Worm (Caenorhabditis elegans) whole organism, L1 larva: ENCODE measurements around the gene alg-4.

Source experiments
- C16A3.4 ChIP-seq: fragments of 150-350 bp; optimal IDR thresholded peaks from 2 replicates; lab custom pipeline; 2014; ENCODE audit warnings: missing biosample characterization, missing genetic modification characterization
- F16B12.6 ChIP-seq: fragments of 150-350 bp; optimal IDR thresholded peaks from 2 replicates; lab custom pipeline; 2014; ENCODE audit warnings: missing biosample characterization, missing genetic modification characterization
- Y116A8C.19 ChIP-seq: sonication (generic microtip); optimal IDR thresholded peaks from 2 replicates; lab custom pipeline; 2016; ENCODE audit warnings: missing compliant biosample characterization, missing genetic modification characterization, borderline replicate concordance
- ama-1 ChIP-seq: fragments of 150-350 bp; optimal IDR thresholded peaks from 2 replicates; lab custom pipeline; 2014
- blmp-1 ChIP-seq: fragments of 150-350 bp; optimal IDR thresholded peaks from 2 replicates; lab custom pipeline; 2014; ENCODE audit warnings: missing biosample characterization, missing genetic modification characterization
- ceh-8 ChIP-seq: fragments of 200-800 bp; sonication (Bioruptor generic); optimal IDR thresholded peaks from 2 replicates; lab custom pipeline; 2018; ENCODE audit warnings: mild to moderate bottlenecking, missing genetic modification characterization, moderate library complexity, missing compliant biosample characterization
- ces-1 ChIP-seq: fragments of 150-350 bp; optimal IDR thresholded peaks from 2 replicates; lab custom pipeline; 2014; ENCODE audit warnings: missing biosample characterization, missing genetic modification reagents, missing genetic modification characterization
- efl-1 ChIP-seq, 4 experiments: fragments of 150-350 bp; optimal IDR thresholded peaks in 3 of 4; peaks in 1 of 4; 1 replicate in 1 of 4; 2 replicates in 3 of 4; lab custom pipeline; 2014; ENCODE audit warnings: missing biosample characterization in 2 of 4, missing genetic modification characterization in 2 of 4, missing genetic modification reagents in 2 of 4
- elt-3 ChIP-seq, 6 experiments: fragments of 150-350 bp in 1 of 6; sonication (generic microtip); optimal IDR thresholded peaks; 2 replicates each; lab custom pipeline; 2017 to 2018; ENCODE audit warnings: missing biosample characterization in 6 of 6, missing genetic modification characterization in 6 of 6, inconsistent platforms in 1 of 6
- ets-5 ChIP-seq: fragments of 200-800 bp; sonication (Bioruptor generic); IDR thresholded peaks from 2 replicates; pipeline ENCODE4 v1.3.6; 2022; ENCODE audit warnings: missing genetic modification characterization, missing compliant biosample characterization
- fkh-10 ChIP-seq: sonication (generic microtip); optimal IDR thresholded peaks from 2 replicates; lab custom pipeline; 2017; ENCODE audit warnings: missing biosample characterization, missing genetic modification reagents, missing genetic modification characterization
- fkh-8 ChIP-seq: sonication (generic microtip); optimal IDR thresholded peaks from 2 replicates; lab custom pipeline; 2016; ENCODE audit warnings: mild to moderate bottlenecking, missing genetic modification characterization, missing compliant biosample characterization
- fos-1 ChIP-seq: fragments of 150-350 bp; optimal IDR thresholded peaks from 2 replicates; lab custom pipeline; 2014; ENCODE audit warnings: missing biosample characterization, missing genetic modification characterization
- irx-1 ChIP-seq: sonication (generic microtip); optimal IDR thresholded peaks from 2 replicates; lab custom pipeline; 2016; ENCODE audit warnings: missing genetic modification characterization, missing compliant biosample characterization
- jun-1 ChIP-seq: fragments of 150-350 bp; optimal IDR thresholded peaks from 2 replicates; lab custom pipeline; 2014; ENCODE audit warnings: missing biosample characterization, missing genetic modification reagents, missing genetic modification characterization
- lin-13 ChIP-seq: fragments of 150-350 bp; optimal IDR thresholded peaks from 2 replicates; lab custom pipeline; 2014; ENCODE audit warnings: missing biosample characterization, missing genetic modification reagents, missing genetic modification characterization
- lin-14 ChIP-seq: fragments of 200-800 bp; sonication (Bioruptor generic); optimal IDR thresholded peaks from 2 replicates; lab custom pipeline; 2018; ENCODE audit warnings: mild to moderate bottlenecking, missing genetic modification characterization, moderate library complexity, missing compliant biosample characterization
- lin-15B ChIP-seq: fragments of 150-350 bp; sonication (generic microtip); optimal IDR thresholded peaks from 3 replicates; lab custom pipeline; 2014; ENCODE audit warnings: missing biosample characterization, missing genetic modification characterization
- lir-3 ChIP-seq: sonication (generic microtip); optimal IDR thresholded peaks from 2 replicates; lab custom pipeline; 2016; ENCODE audit warnings: mild to moderate bottlenecking, missing genetic modification characterization, moderate library complexity, missing compliant biosample characterization; ENCODE audit not compliant: poor library complexity
- lsy-2 ChIP-seq, 2 experiments: fragments of 150-350 bp; optimal IDR thresholded peaks; 2 replicates each; lab custom pipeline; 2014; ENCODE audit warnings: missing biosample characterization in 2 of 2, missing genetic modification characterization in 2 of 2
- mab-9 ChIP-seq: fragments of 200-800 bp; sonication (Bioruptor generic); IDR thresholded peaks from 2 replicates; pipeline ENCODE4 v1.3.6; 2022; ENCODE audit warnings: missing genetic modification reagents, missing genetic modification characterization, missing compliant biosample characterization
- mdl-1 ChIP-seq, 2 experiments: fragments of 150-350 bp; optimal IDR thresholded peaks; 2 replicates each; lab custom pipeline; 2014 to 2017; ENCODE audit warnings: missing biosample characterization in 2 of 2, missing genetic modification characterization in 2 of 2, inconsistent platforms in 1 of 2
- mef-2 ChIP-seq: fragments of 150-350 bp; optimal IDR thresholded peaks from 2 replicates; lab custom pipeline; 2014; ENCODE audit warnings: missing biosample characterization, missing genetic modification characterization
- mep-1 ChIP-seq: fragments of 150-350 bp; optimal IDR thresholded peaks from 2 replicates; lab custom pipeline; 2014; ENCODE audit warnings: missing biosample characterization, missing genetic modification characterization
- nhr-12 ChIP-seq: sonication (generic microtip); optimal IDR thresholded peaks from 2 replicates; lab custom pipeline; 2017; ENCODE audit warnings: missing biosample characterization, missing genetic modification characterization
- nhr-19 ChIP-seq: fragments of 200-800 bp; sonication (Bioruptor generic); conservative IDR thresholded peaks from 2 replicates; pipeline ENCODE4 v1.3.6; 2022; ENCODE audit warnings: missing genetic modification characterization, missing compliant biosample characterization
- nhr-76 ChIP-seq: sonication (generic microtip); optimal IDR thresholded peaks from 2 replicates; lab custom pipeline; 2017; ENCODE audit warnings: missing biosample characterization, missing genetic modification characterization
- nhr-84 ChIP-seq: sonication (generic microtip); optimal IDR thresholded peaks from 2 replicates; lab custom pipeline; 2017; ENCODE audit warnings: missing biosample characterization, missing genetic modification characterization
- nhr-85 ChIP-seq: sonication (generic microtip); peaks from one replicate; lab custom pipeline; 2016; ENCODE audit warnings: missing genetic modification characterization, inconsistent platforms, missing compliant biosample characterization
- pax-3 ChIP-seq: fragments of 200-800 bp; sonication (Bioruptor generic); optimal IDR thresholded peaks from 2 replicates; lab custom pipeline; 2018; ENCODE audit warnings: mild to moderate bottlenecking, missing genetic modification characterization, moderate library complexity, missing compliant biosample characterization
- pqm-1 ChIP-seq: sonication (generic microtip); optimal IDR thresholded peaks from 3 replicates; lab custom pipeline; 2017; ENCODE audit warnings: missing biosample characterization, missing genetic modification characterization
- snpc-4 ChIP-seq: fragments of 150-350 bp; optimal IDR thresholded peaks from 2 replicates; lab custom pipeline; 2014; ENCODE audit warnings: missing biosample characterization, missing genetic modification characterization
- sox-4 ChIP-seq: sonication (generic microtip); optimal IDR thresholded peaks from 2 replicates; lab custom pipeline; 2016; ENCODE audit warnings: missing genetic modification characterization, missing compliant biosample characterization
- sup-37 ChIP-seq: fragments of 200-800 bp; sonication (Bioruptor generic); optimal IDR thresholded peaks from 2 replicates; lab custom pipeline; 2018; ENCODE audit warnings: mild to moderate bottlenecking, missing genetic modification characterization, missing compliant biosample characterization
- swsn-7 ChIP-seq: sonication (generic microtip); optimal IDR thresholded peaks from 2 replicates; lab custom pipeline; 2016; ENCODE audit warnings: missing genetic modification characterization, missing compliant biosample characterization
- unc-130 ChIP-seq: fragments of 150-350 bp; optimal IDR thresholded peaks from 2 replicates; lab custom pipeline; 2017; ENCODE audit warnings: missing biosample characterization, missing genetic modification characterization, inconsistent platforms
- zip-4 ChIP-seq: fragments of 200-800 bp; sonication (Bioruptor generic); optimal IDR thresholded peaks from 2 replicates; lab custom pipeline; 2018; ENCODE audit warnings: mild to moderate bottlenecking, missing genetic modification characterization, moderate library complexity, missing compliant biosample characterization

The alg-4 gene

DNA sequence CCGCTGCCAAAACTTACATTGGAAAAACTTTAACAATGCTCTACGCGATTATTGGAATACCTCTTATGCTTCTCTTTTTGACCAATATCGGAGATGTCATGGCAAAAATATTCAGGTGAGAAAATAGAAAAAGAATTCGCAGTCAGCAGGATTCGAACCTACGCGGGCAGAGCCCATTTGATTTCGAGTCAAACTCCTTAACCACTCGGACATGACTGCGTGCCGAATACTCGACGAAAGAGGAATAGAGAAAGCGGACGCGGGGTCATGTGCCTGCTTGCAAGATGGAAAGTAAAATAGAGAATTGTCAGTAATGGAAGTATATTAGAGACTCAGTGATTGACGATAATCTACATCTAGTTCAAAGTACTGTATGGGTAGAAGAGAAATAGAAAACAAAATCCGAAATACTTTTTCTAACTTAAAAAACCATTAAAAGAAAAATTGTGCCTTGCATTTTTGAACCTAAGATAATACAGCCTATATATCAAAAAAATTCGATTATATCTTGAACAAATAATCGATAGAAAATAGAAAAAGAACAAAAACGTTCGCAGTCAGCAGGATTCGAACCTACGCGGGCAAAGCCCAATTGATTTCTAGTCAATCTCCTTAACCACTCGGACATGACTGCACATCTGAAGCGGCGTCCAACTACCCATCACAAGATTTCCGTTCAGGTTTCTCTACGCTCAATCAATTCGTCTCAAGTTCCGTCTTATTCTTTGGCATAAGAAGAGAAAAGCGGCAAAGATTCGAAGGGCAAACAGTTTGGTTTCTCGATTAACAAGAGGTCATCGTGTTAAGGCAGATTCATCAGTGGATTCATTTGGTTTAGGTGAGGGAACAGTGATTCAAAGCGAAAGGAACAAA is 29.5 kb downstream of the alg-4 start (continued):
- TF ChIP-seq lir-3 (tag; lab: Kevin White, UChicago) = peak; percentile 48
- TF ChIP-seq C16A3.4 = peak; percentile 63
- peak; percentile 63 for TF ChIP-seq mep-1 (tag; lab: Kevin White, UChicago)
- TF ChIP-seq Y116A8C.19 (tag; lab: Kevin White, UChicago) = no peak
- peak; percentile 12 for TF ChIP-seq blmp-1 (tag; lab: Kevin White, UChicago)
- TF ChIP-seq swsn-7 (tag; lab: Kevin White, UChicago) = peak; percentile 61
- TF ChIP-seq nhr-85 (tag; lab: Kevin White, UChicago) = peak; percentile 76
- TF ChIP-seq nhr-84 = no peak
- TF ChIP-seq lin-13 (GFP tag; lab: Kevin White, UChicago) = peak; percentile 49
- TF ChIP-seq lsy-2 (tag; optimal IDR thresholded peaks at IDR 0.05; lab: Kevin White, UChicago) = peak; percentile 48 to 76
- peak; percentile 2 for TF ChIP-seq sox-4 (tag; lab: Kevin White, UChicago)
- no peak for TF ChIP-seq pqm-1 (tag; lab: Kevin White, UChicago)
- no peak for TF ChIP-seq mab-9 (GFP tag; lab: Robert Waterston, UW)
- no peak for TF ChIP-seq ces-1 (GFP tag; lab: Kevin White, UChicago)
- TF ChIP-seq ceh-8 = peak; percentile 23
- TF ChIP-seq ets-5 (GFP tag; lab: Robert Waterston, UW) = no peak
- no peak for TF ChIP-seq nhr-76 (tag; lab: Kevin White, UChicago)
- TF ChIP-seq lin-15B (tag; lab: Kevin White, UChicago) = no peak
- peak; percentile 47 to 53 for TF ChIP-seq efl-1 (optimal IDR thresholded peaks at IDR 0.05; lab: Kevin White, UChicago)
- TF ChIP-seq efl-1 (GFP tag; optimal IDR thresholded peaks at IDR 0.05 in 1 of 2; lab: Kevin White, UChicago) = peak; percentile 22 to 85
- TF ChIP-seq unc-130 (tag; lab: Kevin White, UChicago) = peak; percentile 45
- TF ChIP-seq fkh-8 = peak; percentile 49
- no peak for TF ChIP-seq sup-37
- peak; percentile 43 for TF ChIP-seq nhr-19 (GFP tag; lab: Robert Waterston, UW)
- no peak for TF ChIP-seq mef-2
- TF ChIP-seq mdl-1 (tag; optimal IDR thresholded peaks at IDR 0.05; lab: Kevin White, UChicago) = peak in 1 of 2 experiments; percentile 75
- no peak for TF ChIP-seq F16B12.6 (tag; lab: Kevin White, UChicago)
- peak in 1 of 6 experiments; percentile 18 for TF ChIP-seq elt-3 (tag; optimal IDR thresholded peaks at IDR 0.05; lab: Kevin White, UChicago)
- TF ChIP-seq ama-1 (lab: Kevin White, UChicago) = no peak
- TF ChIP-seq jun-1 (tag; lab: Kevin White, UChicago) = no peak
- TF ChIP-seq snpc-4 (tag; lab: Kevin White, UChicago) = no peak
- peak; percentile 37 for TF ChIP-seq pax-3 (tag; lab: Kevin White, UChicago)
- TF ChIP-seq nhr-12 (tag; lab: Kevin White, UChicago) = no peak
- TF ChIP-seq fos-1 = peak; percentile 36
- no peak for TF ChIP-seq zip-4 (GFP tag; lab: Kevin White, UChicago)

DNA sequence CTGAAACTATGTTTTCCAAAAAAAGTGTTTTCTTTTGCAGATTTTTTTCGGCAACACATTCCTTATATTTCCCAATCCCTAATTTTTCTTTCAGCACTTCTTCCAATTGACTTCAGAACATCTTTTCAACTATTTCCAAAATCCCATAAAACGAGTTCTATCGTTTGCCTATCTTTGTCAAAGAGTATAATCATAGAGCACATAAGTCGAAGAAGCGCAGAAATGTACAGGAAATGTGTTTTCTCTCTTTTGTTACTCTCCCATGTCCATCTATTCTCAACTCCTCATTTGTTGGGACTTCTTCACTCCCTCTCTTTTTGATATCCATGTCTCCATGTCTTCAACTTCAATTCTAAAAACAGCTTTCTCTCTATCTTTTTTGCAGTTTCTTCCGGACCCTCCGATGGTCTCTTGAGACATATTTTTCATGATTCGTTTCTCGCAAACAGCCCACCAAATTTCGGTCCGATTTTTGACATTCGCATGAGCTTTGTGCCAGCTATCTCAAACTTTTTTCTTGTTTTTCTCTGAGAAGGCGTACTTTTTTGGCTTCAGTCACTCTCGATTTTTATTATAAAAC is 30.9 kb downstream of the alg-4 start, which contains the start of gene twk-48:
Gene twk-48 (plus strand): TSS at position 530 of the 580 bp plus-strand sequence.
- TF ChIP-seq irx-1 = no peak
- TF ChIP-seq efl-1 (optimal IDR thresholded peaks at IDR 0.05; lab: Kevin White, UChicago) = no peak
- TF ChIP-seq efl-1 (GFP tag; optimal IDR thresholded peaks at IDR 0.05 in 1 of 2; lab: Kevin White, UChicago) = peak in 1 of 2 experiments; percentile 26
- peak; percentile 57 for TF ChIP-seq lin-14 (GFP tag; lab: Kevin White, UChicago)
- TF ChIP-seq fkh-10 (GFP tag; lab: Kevin White, UChicago) = peak; percentile 73
